Worm (Caenorhabditis elegans): ENCODE data around the gene fbxa-77.

fbxa-77 gene

DNA sequence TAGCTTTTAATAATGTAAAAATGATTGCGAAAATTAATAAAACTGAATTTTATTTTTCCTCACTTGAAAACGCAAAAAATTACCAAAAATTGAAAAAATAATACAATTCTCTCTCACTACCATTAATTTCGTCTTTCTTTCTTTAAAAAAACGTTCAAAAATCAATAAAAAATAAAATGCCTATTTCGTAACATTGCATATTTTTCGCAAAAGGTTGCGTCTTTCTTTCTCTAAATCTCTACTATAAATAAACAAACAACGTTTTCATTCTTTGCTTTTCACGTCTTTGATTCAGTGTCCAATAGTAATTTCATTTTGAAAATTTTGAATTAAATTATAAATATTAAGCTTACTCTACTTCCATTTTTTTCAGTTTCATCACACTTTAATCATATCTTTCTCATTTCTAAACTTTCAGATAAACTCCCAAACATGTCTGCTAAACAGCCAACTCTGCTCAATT, 35.3 kb downstream of the fbxa-77 start, which contains the start of gene fbxa-37:
Gene fbxa-37, plus strand, starts transcription at position 413 of the 463 bp plus-strand sequence.
- TF ChIP-seq zag-1 (tag; optimal IDR thresholded peaks at IDR 0.05), result no peak
- no peak for TF ChIP-seq elt-1 (tag; optimal IDR thresholded peaks at IDR 0.05)
- peak; percentile 67 for TF ChIP-seq C34F6.9 (tag; optimal IDR thresholded peaks at IDR 0.05)
- TF ChIP-seq ztf-1 (GFP tag; conservative IDR thresholded peaks at IDR 0.05), result no peak
- no peak for TF ChIP-seq unc-39 (tag; optimal IDR thresholded peaks at IDR 0.05)
- TF ChIP-seq unc-62 (GFP tag; optimal IDR thresholded peaks at IDR 0.05), result no peak
- no peak for TF ChIP-seq nhr-12 (tag; optimal IDR thresholded peaks at IDR 0.05)
- peak; percentile 82 for TF ChIP-seq unc-55 (GFP tag; optimal IDR thresholded peaks at IDR 0.05)
- TF ChIP-seq nhr-129 (tag; optimal IDR thresholded peaks at IDR 0.05), result peak; percentile 98
- peak; percentile 26 for TF ChIP-seq crh-2 (tag; optimal IDR thresholded peaks at IDR 0.05)
- TF ChIP-seq fos-1 (tag; optimal IDR thresholded peaks at IDR 0.05), result peak; percentile 20

DNA sequence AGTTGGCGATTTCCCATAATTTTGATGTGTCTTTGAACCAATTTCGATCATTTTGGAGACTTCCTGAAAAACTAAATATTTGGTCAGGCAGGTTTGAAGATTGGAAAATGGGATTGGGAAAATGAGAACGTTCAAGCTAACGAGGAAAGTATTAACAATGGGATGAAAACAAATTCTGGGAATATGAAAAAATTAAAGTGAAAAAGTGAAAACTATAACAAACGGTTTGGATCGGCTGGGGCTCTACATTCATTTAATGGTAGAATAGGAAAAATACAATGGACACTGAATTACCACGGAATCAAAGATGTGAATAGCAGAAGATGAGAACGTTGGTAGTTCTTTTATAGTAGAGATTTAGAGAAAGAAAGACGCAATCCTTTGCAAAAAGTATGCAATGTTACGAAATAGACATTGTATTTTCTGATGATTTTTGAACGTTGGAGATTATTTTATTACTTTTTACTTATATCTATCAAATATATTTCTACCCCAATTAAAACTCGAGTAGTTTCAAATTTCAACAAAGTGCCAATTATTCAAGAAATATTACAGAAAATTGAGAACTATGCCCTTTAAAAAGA, 39.3 kb downstream of the fbxa-77 start, which contains the start of gene fbxa-50:
Gene fbxa-50, minus strand, starts transcription at position 51 of the 584 bp plus-strand sequence.
- peak; percentile 64 for TF ChIP-seq nhr-129 (tag; optimal IDR thresholded peaks at IDR 0.05)
- no peak for TF ChIP-seq lsy-2 (tag; optimal IDR thresholded peaks at IDR 0.05)

DNA sequence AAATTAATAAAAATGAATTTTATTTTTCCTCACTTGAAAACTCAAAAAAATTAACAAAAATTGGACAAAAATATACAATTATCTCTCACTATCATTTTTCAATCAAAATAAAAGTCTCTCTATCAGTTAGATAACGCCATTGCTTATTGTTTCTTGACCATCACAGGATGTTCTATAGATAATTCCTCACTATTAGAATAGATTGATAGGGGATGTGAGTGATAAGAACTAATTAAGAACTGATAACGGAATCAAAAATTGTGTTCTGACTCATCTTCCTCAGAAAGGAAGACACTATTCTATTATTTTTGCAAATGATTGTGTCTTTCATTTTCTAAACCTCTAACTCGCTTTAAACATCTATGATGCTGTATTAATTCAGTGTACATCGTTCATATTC, 39.9 kb downstream of the fbxa-77 start:
- TF ChIP-seq ceh-16 (tag; optimal IDR thresholded peaks at IDR 0.05), result no peak
- TF ChIP-seq mbf-1 (tag; optimal IDR thresholded peaks at IDR 0.05), result no peak
- no peak for TF ChIP-seq elt-1 (tag; optimal IDR thresholded peaks at IDR 0.05)
- TF ChIP-seq snpc-4 (tag; optimal IDR thresholded peaks at IDR 0.05), result no peak
- no peak for TF ChIP-seq nhr-21 (tag; optimal IDR thresholded peaks at IDR 0.05)
- no peak for TF ChIP-seq aly-2 (tag; optimal IDR thresholded peaks at IDR 0.05)
- no peak for TF ChIP-seq sem-4 (tag; optimal IDR thresholded peaks at IDR 0.05)
- peak; percentile 70 for TF ChIP-seq fos-1 (tag; optimal IDR thresholded peaks at IDR 0.05)

DNA sequence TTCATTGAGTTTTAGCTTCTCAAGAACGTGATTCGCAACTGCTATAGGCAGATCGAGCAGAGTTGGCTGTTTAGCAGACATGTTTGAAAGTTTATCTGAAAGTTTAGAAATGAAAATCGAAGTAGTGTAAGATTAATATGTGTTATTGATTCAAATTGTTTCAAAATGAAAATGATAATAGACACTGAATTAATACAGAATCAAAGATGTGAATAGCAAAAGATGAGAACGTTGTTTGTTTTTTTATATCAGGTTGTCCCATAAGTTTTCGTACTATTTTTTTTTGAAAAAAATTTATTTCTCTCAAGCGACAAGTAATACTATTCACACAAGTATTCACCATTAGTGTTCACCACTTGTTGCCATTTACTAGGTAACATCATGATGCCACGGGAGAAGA, 43.9 kb downstream of the fbxa-77 start, which contains the start of gene fbxa-36:
Gene fbxa-36, minus strand, starts transcription at position 101 of the 400 bp plus-strand sequence.
- TF ChIP-seq nhr-129 (tag; optimal IDR thresholded peaks at IDR 0.05) (no peak), Y55F3AM.14 (GFP tag; optimal IDR thresholded peaks at IDR 0.05) (no peak), gmeb-1 (tag; optimal IDR thresholded peaks at IDR 0.05) (no peak), peb-1 (tag; optimal IDR thresholded peaks at IDR 0.05) (no peak), skn-1 (tag; optimal IDR thresholded peaks at IDR 0.05) (no peak), ZK546.5 (tag; optimal IDR thresholded peaks at IDR 0.05) (no peak), ama-1 (optimal IDR thresholded peaks at IDR 0.05) (no peak), lin-39 (tag; optimal IDR thresholded peaks at IDR 0.05) (no peak), C34F6.9 (tag; optimal IDR thresholded peaks at IDR 0.05) (no peak), unc-62 (GFP tag; optimal IDR thresholded peaks at IDR 0.05) (no peak), dmd-4 (tag; optimal IDR thresholded peaks at IDR 0.05) (no peak), lin-13 (GFP tag; optimal IDR thresholded peaks at IDR 0.05) (no peak), nhr-23 (tag; optimal IDR thresholded peaks at IDR 0.05) (no peak), ztf-11 (tag; optimal IDR thresholded peaks at IDR 0.05) (no peak), snpc-4 (tag; optimal IDR thresholded peaks at IDR 0.05) (no peak)

DNA sequence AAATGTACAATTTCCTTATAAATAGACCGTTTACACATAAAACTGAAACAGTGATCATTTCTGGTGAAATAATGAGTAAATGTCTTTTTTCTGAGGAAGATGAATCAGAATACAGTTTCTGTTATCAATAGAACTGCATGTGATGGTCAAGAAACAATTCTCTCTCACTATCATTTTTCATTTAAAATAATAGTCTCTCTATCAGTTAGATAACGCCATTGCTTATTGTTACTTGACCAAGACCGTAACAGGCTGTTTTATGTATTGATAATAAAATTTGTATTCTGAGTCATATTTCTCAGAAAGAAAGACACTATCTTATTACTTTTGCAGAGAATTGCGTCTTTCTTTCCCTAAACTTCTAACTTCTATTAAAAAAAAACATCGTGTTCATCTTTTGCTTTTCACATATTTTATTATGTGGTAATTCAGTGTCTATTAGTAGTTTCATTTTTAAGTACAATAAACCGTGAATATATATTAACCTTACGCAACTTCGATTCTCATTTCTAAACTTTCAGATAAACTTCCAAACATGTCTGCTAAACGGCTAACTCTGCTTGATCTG, 46.0 kb downstream of the fbxa-77 start, which contains the start of gene fbxa-35:
Gene fbxa-35, plus strand, starts transcription at position 518 of the 568 bp plus-strand sequence.
- TF ChIP-seq lin-11 (tag; optimal IDR thresholded peaks at IDR 0.05) (no peak), fos-1 (tag; optimal IDR thresholded peaks at IDR 0.05) (peak; percentile 87)

DNA sequence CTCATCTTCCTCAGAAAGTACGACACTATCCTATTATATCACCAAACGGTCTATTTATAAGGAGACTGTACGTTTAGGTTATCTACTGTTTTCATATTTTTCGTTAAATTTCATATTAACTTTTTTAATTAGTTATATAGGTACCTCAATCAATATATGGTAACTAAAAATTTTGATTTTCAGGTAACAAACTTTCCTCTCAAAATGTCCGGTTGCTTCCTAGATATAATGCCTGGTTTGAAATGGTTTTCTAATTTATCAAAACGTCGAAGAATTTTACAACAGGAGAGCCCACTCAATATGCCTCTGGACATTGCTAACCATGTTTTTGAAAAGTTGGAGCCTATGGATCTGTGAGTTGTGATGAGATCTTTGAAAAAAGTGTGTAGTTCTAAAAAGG, 48.3 kb downstream of the fbxa-77 start, which contains the start of gene fbxa-28:
Gene fbxa-28, plus strand, starts transcription at position 301 of the 400 bp plus-strand sequence.
- TF ChIP-seq mdl-1 (tag; optimal IDR thresholded peaks at IDR 0.05) (no peak), alr-1 (tag; optimal IDR thresholded peaks at IDR 0.05) (no peak), ztf-4 (tag; optimal IDR thresholded peaks at IDR 0.05) (no peak), unc-39 (tag; optimal IDR thresholded peaks at IDR 0.05) (no peak), fos-1 (tag; optimal IDR thresholded peaks at IDR 0.05) (no peak), sma-9 (GFP tag; optimal IDR thresholded peaks at IDR 0.05) (no peak), sma-9 (tag; optimal IDR thresholded peaks at IDR 0.05) (no peak), unc-62 (GFP tag; optimal IDR thresholded peaks at IDR 0.05) (no peak), nhr-237 (tag; optimal IDR thresholded peaks at IDR 0.05) (no peak), lin-13 (GFP tag; optimal IDR thresholded peaks at IDR 0.05) (no peak)
